Worm (Caenorhabditis elegans): ENCODE measurements around the gene Y45G12C.10.
"Not testable (repeated sequence)": the region's sequence is repeated elsewhere in the genome, so short reads cannot be mapped to it uniquely, and the experiment has no call there.

Gene Y45G12C.10

ce11 chrV:2536309-2536708, at the start of gene Y45G12C.10:
TSS of gene Y45G12C.10 (minus strand) at chrV:2536409.
- TF ChIP-seq xnd-1 (tag; optimal IDR thresholded peaks at IDR 0.05); F49E8.2 (tag; optimal IDR thresholded peaks at IDR 0.05; ENCODE audit: insufficient read depth); Y53F4B.3 (GFP tag; IDR thresholded peaks at IDR 0.05): not testable (repeated sequence)

ce11 chrV:2585727-2586126, 49.5 kb upstream of the Y45G12C.10 start, which contains the start of gene C29G2.6:
TSS of gene C29G2.6 (minus strand) at chrV:2585908.
- no peak for TF ChIP-seq Y53G8AR.9 (GFP tag; conservative IDR thresholded peaks at IDR 0.05)
- TF ChIP-seq cebp-2 (GFP tag; IDR thresholded peaks at IDR 0.05) = no peak
- TF ChIP-seq ztf-25 (GFP tag; IDR thresholded peaks at IDR 0.05) = no peak
- no peak for TF ChIP-seq madf-6 (GFP tag; IDR thresholded peaks at IDR 0.05)
- no peak for TF ChIP-seq lsl-1 (GFP tag; optimal IDR thresholded peaks at IDR 0.05)
- TF ChIP-seq sptf-2 (GFP tag; optimal IDR thresholded peaks at IDR 0.05) = no peak
- TF ChIP-seq nhr-80 (tag; optimal IDR thresholded peaks at IDR 0.05) = peak; percentile 42
- no peak for TF ChIP-seq hrde-1 (tag; optimal IDR thresholded peaks at IDR 0.05; ENCODE audit: borderline replicate concordance)

DNA sequence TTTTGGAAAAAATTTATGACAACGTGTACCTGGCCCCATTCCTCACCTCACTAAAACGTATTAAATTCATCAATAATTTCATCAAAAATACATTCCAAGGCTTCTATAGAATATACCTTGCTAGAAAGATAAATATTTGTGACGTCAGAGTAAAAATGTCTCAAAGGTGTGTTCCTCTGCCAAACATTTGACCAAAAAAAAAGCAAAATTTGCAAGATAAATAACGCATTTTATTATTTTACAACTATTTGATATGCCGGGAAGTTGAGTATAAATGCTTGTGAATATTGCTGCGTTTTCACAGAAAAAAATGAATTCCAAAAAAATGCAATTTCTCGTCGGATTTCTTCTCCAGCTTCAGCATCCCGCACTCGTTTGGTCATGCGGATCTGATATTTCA, 44.4 kb upstream of the Y45G12C.10 start, which contains the start of gene C29G2.3:
Gene C29G2.3, plus strand, starts transcription at position 301 of the 400 bp plus-strand sequence.
- TF ChIP-seq C17E4.6 (GFP tag; IDR thresholded peaks at IDR 0.05) (no peak), F39B2.1 (GFP tag; IDR thresholded peaks at IDR 0.05) (no peak), gei-17 (GFP tag; optimal IDR thresholded peaks at IDR 0.05) (no peak), zfh-2 (GFP tag; conservative IDR thresholded peaks at IDR 0.05) (no peak), lin-40 (tag; optimal IDR thresholded peaks at IDR 0.05) (no peak), B0035.1 (tag; optimal IDR thresholded peaks at IDR 0.05) (no peak), B0336.3 (GFP tag; IDR thresholded peaks at IDR 0.05) (no peak), attf-3 (GFP tag; conservative IDR thresholded peaks at IDR 0.05) (no peak)

DNA sequence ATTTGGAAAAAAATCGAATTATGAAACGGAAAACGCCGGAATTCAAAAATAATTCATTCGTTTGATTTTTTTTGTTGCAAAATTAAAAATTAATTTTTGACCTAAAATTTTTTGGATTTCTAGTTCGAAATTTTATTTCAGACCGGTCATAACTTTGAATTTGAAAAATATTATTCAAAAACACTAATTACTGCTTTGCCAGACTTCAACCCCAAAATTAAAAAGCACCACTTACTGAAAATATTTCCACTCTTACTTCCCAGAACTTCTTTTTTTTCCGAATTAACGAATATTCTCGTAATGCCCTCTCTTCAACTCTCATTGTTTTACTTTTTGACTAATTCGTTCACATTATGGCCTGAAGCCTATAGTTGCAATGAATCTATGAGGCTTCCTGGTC, 41.4 kb upstream of the Y45G12C.10 start, which contains the start of gene srt-4:
Gene srt-4, plus strand, starts transcription at position 301 of the 400 bp plus-strand sequence.
- no peak for TF ChIP-seq Y53G8AR.9 (GFP tag; conservative IDR thresholded peaks at IDR 0.05)
- no peak for TF ChIP-seq ztf-6 (GFP tag; IDR thresholded peaks at IDR 0.05)
- TF ChIP-seq K12H6.12 (tag; optimal IDR thresholded peaks at IDR 0.05) = no peak
- no peak for TF ChIP-seq lin-40 (tag; optimal IDR thresholded peaks at IDR 0.05)
- no peak for TF ChIP-seq dox-1 (GFP tag; IDR thresholded peaks at IDR 0.05)
- TF ChIP-seq him-1 (tag; optimal IDR thresholded peaks at IDR 0.05) = no peak
- no peak for TF ChIP-seq lsy-27 (tag; optimal IDR thresholded peaks at IDR 0.05; ENCODE audit: borderline replicate concordance, insufficient read depth)
- TF ChIP-seq chd-7 (tag; optimal IDR thresholded peaks at IDR 0.05) = no peak
- TF ChIP-seq madf-6 (GFP tag; IDR thresholded peaks at IDR 0.05) = no peak

DNA sequence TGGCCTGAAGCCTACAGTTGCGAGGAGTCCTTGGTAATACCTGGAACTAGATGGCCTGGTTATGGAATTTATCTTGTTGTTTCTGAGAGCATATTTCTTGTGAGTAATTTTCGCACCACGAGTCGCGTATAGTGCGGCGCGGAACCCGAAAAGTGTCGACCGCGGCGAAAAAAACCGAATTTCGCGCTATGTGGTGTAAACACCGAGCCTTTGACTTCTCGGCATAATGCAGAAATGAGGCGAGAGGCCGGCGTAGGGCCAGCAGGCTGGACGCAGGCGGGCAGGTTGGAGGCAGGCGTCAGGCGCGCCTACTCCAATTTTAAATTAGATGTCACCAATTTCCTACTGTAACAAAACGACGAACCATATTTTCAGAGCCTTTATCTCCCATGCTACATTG, 39.5 kb upstream of the Y45G12C.10 start:
- TF ChIP-seq egl-18 (GFP tag; IDR thresholded peaks at IDR 0.05) (0 out of 2 replicates have a peak, but pooled peaks have one; percentile 27), hmg-1.2 (GFP tag; IDR thresholded peaks at IDR 0.05) (peak; percentile 53), lag-1 (GFP tag; IDR thresholded peaks at IDR 0.05) (no peak), snpc-1.1 (tag; optimal IDR thresholded peaks at IDR 0.05; ENCODE audit: insufficient read depth) (peak; percentile 32), D2030.7 (GFP tag; IDR thresholded peaks at IDR 0.05) (no peak), C06A6.2 (GFP tag; conservative IDR thresholded peaks at IDR 0.05) (no peak), pha-4 (tag; optimal IDR thresholded peaks at IDR 0.05) (no peak), zfh-2 (GFP tag; conservative IDR thresholded peaks at IDR 0.05) (peak; percentile 79), F23B12.7 (tag; optimal IDR thresholded peaks at IDR 0.05; ENCODE audit: insufficient read depth) (no peak), atf-7 (tag; optimal IDR thresholded peaks at IDR 0.05) (no peak), snpc-4 (GFP tag; optimal IDR thresholded peaks at IDR 0.05) (no peak), snpc-4 (tag; optimal IDR thresholded peaks at IDR 0.05) (peak in 2 of 4 experiments; percentile 63 to 80), hsf-1 (GFP tag; IDR thresholded peaks at IDR 0.05) (no peak), ets-4 (GFP tag; optimal IDR thresholded peaks at IDR 0.05) (no peak), nhr-27 (tag; optimal IDR thresholded peaks at IDR 0.05) (no peak), mcd-1 (GFP tag; IDR thresholded peaks at IDR 0.05) (0 out of 2 replicates have a peak, but pooled peaks have one; percentile 14)

Data from whole organism, young adult.